Fruit fly (Drosophila melanogaster) whole organism: Measurements from ENCODE around the gene CG31321.

ENCODE experiments used
- CG8478 ChIP-seq: fragments of >200 bp; optimal IDR thresholded peaks from 2 replicates; lab custom pipeline; 2018; ENCODE audit warnings: inconsistent platforms
- Dll ChIP-seq: fragments of >200 bp; optimal IDR thresholded peaks from 2 replicates; lab custom pipeline; 2017
- pan ChIP-seq: fragments of >200 bp; optimal IDR thresholded peaks from 2 replicates; lab custom pipeline; 2017
- psq ChIP-seq: fragments of >200 bp; optimal IDR thresholded peaks from 2 replicates; lab custom pipeline; 2017
- usp ChIP-seq: fragments of >200 bp; optimal IDR thresholded peaks from 2 replicates; lab custom pipeline; 2017; ENCODE audit warnings: missing biosample characterization, missing genetic modification characterization, mixed read lengths

DNA sequence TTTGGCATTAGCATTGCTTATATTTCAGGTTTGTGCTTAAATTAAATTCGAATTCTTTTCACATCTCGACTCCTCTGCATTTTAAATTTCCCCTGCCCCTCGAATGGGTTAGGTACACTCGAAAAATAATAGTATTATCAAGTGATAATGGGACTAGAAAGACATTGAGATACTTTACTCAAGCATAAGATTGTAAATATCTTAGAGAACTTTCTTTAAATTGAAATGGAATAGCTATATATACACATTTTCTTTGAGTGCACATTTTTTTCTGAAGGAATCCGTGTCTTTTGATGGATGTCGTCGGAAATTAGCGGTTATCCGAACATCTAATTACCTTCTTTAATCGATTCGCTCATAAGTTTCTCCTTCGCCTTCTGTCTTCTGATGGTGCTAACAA, 865 bp downstream of the CG31321 start:
- TF ChIP-seq CG8478 (lab: Kevin White, UChicago): no peak
- TF ChIP-seq psq (lab: Kevin White, UChicago): no peak
- no peak for TF ChIP-seq pan (lab: Kevin White, UChicago)
- TF ChIP-seq Dll (lab: Kevin White, UChicago): no peak
- TF ChIP-seq usp (GFP tag; lab: Kevin White, UChicago): no peak
